Fruit fly (Drosophila melanogaster) whole organism, larva: ENCODE measurements around the gene CG18171.

Experiments
- noc ChIP-seq: fragments of 200-800 bp; sonication (Bioruptor generic); optimal IDR thresholded peaks from 3 replicates; lab custom pipeline; 2019; ENCODE audit warnings: missing biosample characterization, mild to moderate bottlenecking, missing genetic modification characterization, moderate library complexity

CG18171 gene

dm6 chr3L:1723053-1723452 is at the start of gene CG18171:
TSS of gene CG18171 (minus strand) at chr3L:1723153.
- no peak for TF ChIP-seq noc (tag; lab: Kevin White, UChicago)

dm6 chr3L:1772593-1772992 is 49.6 kb upstream of the CG18171 start:
- TF ChIP-seq noc (tag; lab: Kevin White, UChicago): no peak

dm6 chr3L:1771658-1772057 is 48.7 kb upstream of the CG18171 start, which contains the start of gene Dhc62B:
TSS of gene Dhc62B (minus strand) at chr3L:1771758.
- no peak for TF ChIP-seq noc (tag; lab: Kevin White, UChicago)

- no peak for TF ChIP-seq noc (tag; lab: Kevin White, UChicago)
Measured at dm6 chr3L:1756143-1756542, 33.2 kb upstream of the CG18171 start, which contains the start of gene CG8001. TSS of gene CG8001 (plus strand) at chr3L:1756159.

- no peak for TF ChIP-seq noc (tag; lab: Kevin White, UChicago)
Measured at dm6 chr3L:1755458-1755984, 32.6 kb upstream of the CG18171 start, which contains the start of gene Cht2. TSS of gene Cht2 (minus strand) at chr3L:1755934.

dm6 chr3L:1754935-1755334 is 32.0 kb upstream of the CG18171 start:
- TF ChIP-seq noc (tag; lab: Kevin White, UChicago): no peak

dm6 chr3L:1754262-1754661 is 31.3 kb upstream of the CG18171 start:
- TF ChIP-seq noc (tag; lab: Kevin White, UChicago): no peak

dm6 chr3L:1748218-1748617 is 25.3 kb upstream of the CG18171 start:
- TF ChIP-seq noc (tag; lab: Kevin White, UChicago): no peak

- peak; percentile 95 for TF ChIP-seq noc (tag; lab: Kevin White, UChicago)
Measured at dm6 chr3L:1746338-1747199, 23.6 kb upstream of the CG18171 start, which contains the start of gene CG13921. TSS of gene CG13921 (plus strand) at chr3L:1746907.

- TF ChIP-seq noc (tag; lab: Kevin White, UChicago): peak; percentile 74
Measured at dm6 chr3L:1745432-1745831, 22.5 kb upstream of the CG18171 start.

dm6 chr3L:1742552-1743097 is 19.7 kb upstream of the CG18171 start:
- TF ChIP-seq noc (tag; lab: Kevin White, UChicago): no peak

dm6 chr3L:1741655-1742551 is 18.9 kb upstream of the CG18171 start:
- TF ChIP-seq noc (tag; lab: Kevin White, UChicago): peak; percentile 73

- no peak for TF ChIP-seq noc (tag; lab: Kevin White, UChicago)
Measured at dm6 chr3L:1741107-1741506, 18.2 kb upstream of the CG18171 start.

- no peak for TF ChIP-seq noc (tag; lab: Kevin White, UChicago)
Measured at dm6 chr3L:1740129-1740975, 17.4 kb upstream of the CG18171 start.
